Worm (Caenorhabditis elegans) whole organism, L3 larva: ENCODE results near the gene F55G1.7.

ENCODE experiments used
- mdl-1 ChIP-seq: fragments of 150-350 bp; optimal IDR thresholded peaks from 2 replicates; lab custom pipeline; 2014; ENCODE audit warnings: missing biosample characterization, missing genetic modification characterization
- nhr-25 ChIP-seq: sonication (generic microtip); optimal IDR thresholded peaks from 2 replicates; lab custom pipeline; 2017; ENCODE audit warnings: missing biosample characterization, missing genetic modification characterization

ce11 chrIV:7491464-7491863 lies 21.8 kb upstream of the F55G1.7 start, which contains the start of gene F55G1.1:
- no peak for TF ChIP-seq mdl-1 (tag; lab: Kevin White, UChicago)
- TF ChIP-seq nhr-25 (tag; lab: Kevin White, UChicago): no peak
